Worm (Caenorhabditis elegans) whole organism, L2 larva: Measurements from ENCODE around the gene cest-34.

ENCODE experiments used
- F13H6.1 ChIP-seq: sonication (generic microtip); optimal IDR thresholded peaks from 2 replicates; lab custom pipeline; 2016; ENCODE audit warnings: missing genetic modification characterization, missing compliant biosample characterization
- egl-27 ChIP-seq: sonication (generic microtip); optimal IDR thresholded peaks from 3 replicates; lab custom pipeline; 2017; ENCODE audit warnings: missing biosample characterization, missing genetic modification reagents, missing genetic modification characterization
- nhr-77 ChIP-seq: fragments of 150-350 bp; optimal IDR thresholded peaks from 2 replicates; lab custom pipeline; 2014; ENCODE audit warnings: missing biosample characterization, missing genetic modification characterization

ce11 chrV:6649317-6649716 lies 27.3 kb upstream of the cest-34 start, which contains the start of gene T10H9.1:
- TF ChIP-seq F13H6.1 (no peak), nhr-77 (tag; lab: Kevin White, UChicago) (no peak), egl-27 (tag; lab: Kevin White, UChicago) (no peak)
